Fruit fly (Drosophila melanogaster): Measurements from ENCODE around the gene shep.
A peak's percentile ranks its signal among the peaks of the same experiment; 100 is the strongest.

The shep gene

DNA sequence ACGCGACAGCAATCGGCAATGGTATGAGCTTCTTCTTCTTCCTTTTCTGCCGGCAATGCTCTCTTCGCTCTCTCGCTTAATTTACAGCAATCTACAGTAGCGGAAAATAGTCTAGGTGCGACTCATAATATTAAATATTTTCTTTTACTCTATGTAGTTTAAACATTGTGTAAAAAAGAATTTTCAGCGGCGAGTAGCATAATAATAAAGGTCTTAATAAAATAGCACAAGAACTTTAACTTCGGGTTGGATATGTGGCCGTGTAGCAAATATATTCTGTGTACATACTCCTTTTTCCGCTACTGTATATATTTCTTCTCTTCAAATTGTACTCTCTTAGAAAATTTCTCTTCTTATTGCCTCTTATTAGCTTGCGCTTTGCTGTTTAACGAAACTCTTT is at the start of gene shep (continued):
- TF ChIP-seq Dp (GFP tag; optimal IDR thresholded peaks at IDR 0.05) (no peak), CG8478 (optimal IDR thresholded peaks at IDR 0.05) (no peak), vvl (GFP tag; IDR thresholded peaks at IDR 0.05) (peak; percentile 94), tap (tag; optimal IDR thresholded peaks at IDR 0.05) (peak; percentile 89), Dek (tag; optimal IDR thresholded peaks at IDR 0.05) (peak; percentile 82), CG10209 (GFP tag; optimal IDR thresholded peaks at IDR 0.05) (peak; percentile 86), CG33557 (GFP tag; optimal IDR thresholded peaks at IDR 0.05) (peak; percentile 80), Dbx (GFP tag; IDR thresholded peaks at IDR 0.05) (peak; percentile 83), p53 (GFP tag; optimal IDR thresholded peaks at IDR 0.05) (peak; percentile 25), amos (GFP tag; IDR thresholded peaks at IDR 0.05; ENCODE audit: partially characterized antibody) (no peak), slou (GFP tag; optimal IDR thresholded peaks at IDR 0.05) (peak; percentile 74), Eip74EF (GFP tag; optimal IDR thresholded peaks at IDR 0.05) (peak in 1 of 2 experiments; percentile 82), onecut (GFP tag; IDR thresholded peaks at IDR 0.05) (peak; percentile 83), D19A (tag; optimal IDR thresholded peaks at IDR 0.05) (peak; percentile 88), CG17186 (GFP tag; optimal IDR thresholded peaks at IDR 0.05) (peak; percentile 52), fu2 (GFP tag; optimal IDR thresholded peaks at IDR 0.05) (peak; percentile 59), CG3726 (GFP tag; IDR thresholded peaks at IDR 0.05) (peak; percentile 80), HmgZ (tag; optimal IDR thresholded peaks at IDR 0.05) (peak; percentile 91), ara (GFP tag; IDR thresholded peaks at IDR 0.05) (peak; percentile 85), CG15514 (GFP tag; optimal IDR thresholded peaks at IDR 0.05) (peak; percentile 65), nerfin-2 (GFP tag; IDR thresholded peaks at IDR 0.05; ENCODE audit: partially characterized antibody) (no peak), slbo (GFP tag; IDR thresholded peaks at IDR 0.05) (peak; percentile 91), CG32767 (GFP tag; IDR thresholded peaks at IDR 0.05) (peak; percentile 68; the same call in 1 of the 2 replicates), CG6791 (GFP tag; IDR thresholded peaks at IDR 0.05; ENCODE audit: partially characterized antibody) (no peak), CG10565 (GFP tag; optimal IDR thresholded peaks at IDR 0.05) (peak; percentile 50), ham (GFP tag; IDR thresholded peaks at IDR 0.05) (0 out of 2 replicates have a peak, but pooled peaks have one; percentile 22), br (optimal IDR thresholded peaks at IDR 0.05) (no peak), tgo (GFP tag; IDR thresholded peaks at IDR 0.05) (peak; percentile 91), ranshi (GFP tag; IDR thresholded peaks at IDR 0.05) (peak; percentile 89), CG16813 (GFP tag; IDR thresholded peaks at IDR 0.05; ENCODE audit: partially characterized antibody) (no peak), Nf-YA (GFP tag; IDR thresholded peaks at IDR 0.05) (peak; percentile 77), wor (GFP tag; IDR thresholded peaks at IDR 0.05) (peak; percentile 66), CG14710 (tag; optimal IDR thresholded peaks at IDR 0.05) (peak; percentile 89), dan (GFP tag; IDR thresholded peaks at IDR 0.05) (peak; percentile 50; the same call in 1 of the 2 replicates), CG6272 (GFP tag; IDR thresholded peaks at IDR 0.05) (peak; percentile 70), jumu (GFP tag; optimal IDR thresholded peaks at IDR 0.05) (peak; percentile 63), CG7372 (GFP tag; IDR thresholded peaks at IDR 0.05) (peak; percentile 88), exex (tag; optimal IDR thresholded peaks at IDR 0.05) (peak; percentile 62), wek (GFP tag; optimal IDR thresholded peaks at IDR 0.05) (peak; percentile 71), Doc2 (GFP tag; IDR thresholded peaks at IDR 0.05) (peak; percentile 46; the same call in 1 of the 2 replicates), Mes4 (GFP tag; optimal IDR thresholded peaks at IDR 0.05) (peak; percentile 59), slp2 (GFP tag; optimal IDR thresholded peaks at IDR 0.05) (peak; percentile 45), NC2α (GFP tag; optimal IDR thresholded peaks at IDR 0.05) (peak; percentile 35), insv (GFP tag; optimal IDR thresholded peaks at IDR 0.05) (peak in 1 of 2 experiments; percentile 0), Hr78 (GFP tag; optimal IDR thresholded peaks at IDR 0.05) (peak in 1 of 2 experiments; percentile 39), vfl (GFP tag; optimal IDR thresholded peaks at IDR 0.05) (peak; percentile 58), luna (GFP tag; optimal IDR thresholded peaks at IDR 0.05) (no peak), CG30431 (GFP tag; optimal IDR thresholded peaks at IDR 0.05) (peak; percentile 76), CG3163 (GFP tag; optimal IDR thresholded peaks at IDR 0.05) (peak; percentile 96), BEAF-32 (GFP tag; optimal IDR thresholded peaks at IDR 0.05) (no peak), tup (GFP tag; optimal IDR thresholded peaks at IDR 0.05) (peak; percentile 55)

All from whole organism, embryonic.